Fruit fly (Drosophila melanogaster): ENCODE measurements around the gene Exo84.

Exo84 gene

dm6 chr3R:26034643-26035368 lies 17.3 kb downstream of the Exo84 start (continued):
- TF ChIP-seq psq (GFP tag; optimal IDR thresholded peaks at IDR 0.05) (no peak), Doc3 (GFP tag; IDR thresholded peaks at IDR 0.05; ENCODE audit: partially characterized antibody) (no peak), bigmax (GFP tag; optimal IDR thresholded peaks at IDR 0.05) (no peak), fru (optimal IDR thresholded peaks at IDR 0.05) (no peak), Abd-B (GFP tag; optimal IDR thresholded peaks at IDR 0.05) (no peak), CG13624 (GFP tag; optimal IDR thresholded peaks at IDR 0.05) (no peak), lbe (GFP tag; optimal IDR thresholded peaks at IDR 0.05) (no peak), CG15479 (GFP tag; optimal IDR thresholded peaks at IDR 0.05) (no peak), CG14050 (GFP tag; IDR thresholded peaks at IDR 0.05) (no peak), CG4360 (GFP tag; IDR thresholded peaks at IDR 0.05) (peak; percentile 91), CG12744 (GFP tag; optimal IDR thresholded peaks at IDR 0.05) (no peak), Rx (GFP tag; IDR thresholded peaks at IDR 0.05) (no peak), sna (GFP tag; IDR thresholded peaks at IDR 0.05; ENCODE audit: partially characterized antibody) (no peak), eve (GFP tag; optimal IDR thresholded peaks at IDR 0.05) (no peak), CG15514 (GFP tag; optimal IDR thresholded peaks at IDR 0.05) (no peak), vfl (GFP tag; optimal IDR thresholded peaks at IDR 0.05) (no peak), cg (GFP tag; optimal IDR thresholded peaks at IDR 0.05) (peak; percentile 51), CG4854 (GFP tag; optimal IDR thresholded peaks at IDR 0.05) (no peak), CG1792 (GFP tag; optimal IDR thresholded peaks at IDR 0.05) (no peak), CG8924 (tag; optimal IDR thresholded peaks at IDR 0.05) (peak; percentile 77), gsb-n (tag; optimal IDR thresholded peaks at IDR 0.05) (peak; percentile 56), CG14441 (GFP tag; IDR thresholded peaks at IDR 0.05) (no peak), CG10431 (GFP tag; optimal IDR thresholded peaks at IDR 0.05) (no peak), Opbp (GFP tag; IDR thresholded peaks at IDR 0.05; ENCODE audit: partially characterized antibody) (no peak), CG3838 (GFP tag; optimal IDR thresholded peaks at IDR 0.05) (no peak), nerfin-1 (tag; optimal IDR thresholded peaks at IDR 0.05) (peak; percentile 27), chif (GFP tag; optimal IDR thresholded peaks at IDR 0.05) (no peak), cas (GFP tag; IDR thresholded peaks at IDR 0.05) (no peak), so (GFP tag; IDR thresholded peaks at IDR 0.05) (no peak), CG2712 (tag; optimal IDR thresholded peaks at IDR 0.05) (no peak), zfh1 (GFP tag; IDR thresholded peaks at IDR 0.05) (no peak), Elba2 (GFP tag; optimal IDR thresholded peaks at IDR 0.05) (no peak), otp (GFP tag; IDR thresholded peaks at IDR 0.05) (no peak), CG32772 (GFP tag; IDR thresholded peaks at IDR 0.05) (0 out of 2 replicates have a peak, but pooled peaks have one; percentile 15), maf-S (GFP tag; optimal IDR thresholded peaks at IDR 0.05) (no peak), CG7745 (tag; optimal IDR thresholded peaks at IDR 0.05) (peak; percentile 25), salm (tag; optimal IDR thresholded peaks at IDR 0.05) (no peak), CG14014 (GFP tag; IDR thresholded peaks at IDR 0.05) (no peak), exex (tag; optimal IDR thresholded peaks at IDR 0.05) (no peak), mirr (GFP tag; optimal IDR thresholded peaks at IDR 0.05) (no peak), CG3407 (GFP tag; optimal IDR thresholded peaks at IDR 0.05) (no peak), CG7556 (GFP tag; optimal IDR thresholded peaks at IDR 0.05) (no peak), CG30020 (tag; optimal IDR thresholded peaks at IDR 0.05) (no peak), Dfd (GFP tag; optimal IDR thresholded peaks at IDR 0.05) (no peak), Dbx (GFP tag; IDR thresholded peaks at IDR 0.05) (no peak), onecut (GFP tag; IDR thresholded peaks at IDR 0.05) (no peak), Ets65A (GFP tag) (peak; percentile 57), CG17612 (GFP tag; IDR thresholded peaks at IDR 0.05) (no peak), fd102C (GFP tag; optimal IDR thresholded peaks at IDR 0.05) (no peak), CG10147 (GFP tag; optimal IDR thresholded peaks at IDR 0.05) (no peak), pum (GFP tag; optimal IDR thresholded peaks at IDR 0.05) (no peak)

Data from whole organism, embryonic.